Fruit fly (Drosophila melanogaster) whole organism, prepupa: ENCODE results near the gene CG5639.
A peak's percentile ranks its signal among the peaks of the same experiment; 100 is the strongest.

Experiments
- Blimp-1 ChIP-seq: fragments of 200-800 bp; sonication (Bioruptor generic); optimal IDR thresholded peaks from 3 replicates; lab custom pipeline; 2017; ENCODE audit warnings: missing biosample characterization, missing genetic modification characterization, mild to moderate bottlenecking, moderate library complexity, missing genetic modification reagents
- CG10631 ChIP-seq: fragments of 200-800 bp; sonication (Bioruptor generic); optimal IDR thresholded peaks from 2 replicates; lab custom pipeline; 2016; ENCODE audit warnings: missing biosample characterization, missing genetic modification characterization
- CG11294 ChIP-seq: fragments of 200-800 bp; sonication (Bioruptor generic); IDR thresholded peaks from 2 replicates; pipeline ENCODE4 v1.3.6; 2022; ENCODE audit warnings: missing biosample characterization, missing genetic modification characterization
- CG11902 ChIP-seq: fragments of 200-800 bp; sonication (Bioruptor generic); optimal IDR thresholded peaks from 3 replicates; lab custom pipeline; 2016; ENCODE audit warnings: missing biosample characterization, missing genetic modification characterization
- CG15336 ChIP-seq: fragments of 200-800 bp; sonication (Bioruptor generic); IDR thresholded peaks from 2 replicates; pipeline ENCODE4 v1.3.6; 2022; ENCODE audit warnings: missing biosample characterization, missing genetic modification characterization
- CG1621 ChIP-seq: fragments of 200-800 bp; sonication (Bioruptor generic); optimal IDR thresholded peaks from 3 replicates; lab custom pipeline; 2018; ENCODE audit warnings: missing biosample characterization, mild to moderate bottlenecking, missing genetic modification characterization
- CG16779 ChIP-seq: fragments of 200-800 bp; sonication (Bioruptor generic); optimal IDR thresholded peaks from 3 replicates; lab custom pipeline; 2017; ENCODE audit warnings: missing biosample characterization, mild to moderate bottlenecking, missing genetic modification characterization
- CG3032 ChIP-seq: fragments of 200-800 bp; optimal IDR thresholded peaks from 2 replicates; lab custom pipeline; 2019; ENCODE audit warnings: missing biosample characterization, mild to moderate bottlenecking, missing genetic modification characterization, moderate library complexity
- CG31627 ChIP-seq: fragments of 200-800 bp; sonication (Bioruptor generic); optimal IDR thresholded peaks from 3 replicates; lab custom pipeline; 2016; ENCODE audit warnings: missing biosample characterization, missing genetic modification characterization
- CG32006 ChIP-seq: fragments of 200-800 bp; sonication (Bioruptor generic); optimal IDR thresholded peaks from 3 replicates; lab custom pipeline; 2017; ENCODE audit warnings: missing biosample characterization, mild to moderate bottlenecking, missing genetic modification characterization
- CG34406 ChIP-seq: fragments of 200-800 bp; sonication (Bioruptor generic); optimal IDR thresholded peaks from 3 replicates; lab custom pipeline; 2016; ENCODE audit warnings: missing biosample characterization, missing genetic modification characterization
- CG3919 ChIP-seq: fragments of 200-800 bp; sonication (Bioruptor generic); optimal IDR thresholded peaks from 3 replicates; lab custom pipeline; 2016; ENCODE audit warnings: missing biosample characterization, missing genetic modification characterization
- CG6276 ChIP-seq: fragments of 200-800 bp; sonication (Bioruptor generic); optimal IDR thresholded peaks from 2 replicates; lab custom pipeline; 2017; ENCODE audit warnings: missing biosample characterization, mild to moderate bottlenecking, missing genetic modification characterization
- CG6808 ChIP-seq: fragments of 200-800 bp; sonication (Bioruptor generic); optimal IDR thresholded peaks from 3 replicates; lab custom pipeline; 2017; ENCODE audit warnings: missing biosample characterization, missing genetic modification characterization, mild to moderate bottlenecking, moderate library complexity, missing genetic modification reagents
- CG7368 ChIP-seq: fragments of 200-800 bp; sonication (Bioruptor generic); optimal IDR thresholded peaks from 3 replicates; lab custom pipeline; 2016; ENCODE audit warnings: missing biosample characterization, missing genetic modification characterization
- CG8119 ChIP-seq: fragments of 200-800 bp; sonication (Bioruptor generic); IDR thresholded peaks from 3 replicates; pipeline ENCODE4 v1.3.6; 2022; ENCODE audit warnings: missing biosample characterization, missing genetic modification characterization
- Eip78C ChIP-seq: fragments of 200-800 bp; sonication (Bioruptor generic); peaks from one replicate; lab custom pipeline; 2016; ENCODE audit warnings: missing biosample characterization, missing genetic modification characterization
- Eip93F ChIP-seq: fragments of 200-800 bp; sonication (Bioruptor generic); optimal IDR thresholded peaks from 2 replicates; lab custom pipeline; 2016; ENCODE audit warnings: missing biosample characterization, mild to moderate bottlenecking, missing genetic modification characterization
- Ets21C ChIP-seq: fragments of 200-800 bp; sonication (Bioruptor generic); optimal IDR thresholded peaks from 3 replicates; lab custom pipeline; 2016; ENCODE audit warnings: missing biosample characterization, missing genetic modification characterization
- Ets96B ChIP-seq: fragments of 200-800 bp; optimal IDR thresholded peaks from 2 replicates; lab custom pipeline; 2019; ENCODE audit warnings: missing biosample characterization, mild to moderate bottlenecking, missing genetic modification characterization, moderate library complexity
- Gug ChIP-seq: fragments of 200-800 bp; sonication (Bioruptor generic); IDR thresholded peaks from 2 replicates; pipeline ENCODE4 v1.3.6; 2022; ENCODE audit warnings: missing biosample characterization, missing genetic modification characterization
- Hr38 ChIP-seq: sonication (Bioruptor generic); optimal IDR thresholded peaks from 2 replicates; lab custom pipeline; 2016; ENCODE audit warnings: missing biosample characterization, missing genetic modification characterization
- Hr4 ChIP-seq: fragments of 200-800 bp; sonication (Bioruptor generic); optimal IDR thresholded peaks from 3 replicates; lab custom pipeline; 2016; ENCODE audit warnings: missing biosample characterization, missing genetic modification characterization
- Met ChIP-seq: fragments of 200-800 bp; sonication (Bioruptor generic); optimal IDR thresholded peaks from 3 replicates; lab custom pipeline; 2016; ENCODE audit warnings: missing biosample characterization, missing genetic modification characterization
- OdsH ChIP-seq: fragments of 200-800 bp; sonication (Bioruptor generic); optimal IDR thresholded peaks from 3 replicates; lab custom pipeline; 2016; ENCODE audit warnings: missing biosample characterization, missing genetic modification characterization
- Sox14 ChIP-seq: fragments of 200-800 bp; sonication (Bioruptor generic); optimal IDR thresholded peaks from 3 replicates; lab custom pipeline; 2016; ENCODE audit warnings: missing biosample characterization, missing genetic modification characterization
- acj6 ChIP-seq: fragments of 200-800 bp; sonication (Bioruptor generic); optimal IDR thresholded peaks from 3 replicates; lab custom pipeline; 2016; ENCODE audit warnings: missing biosample characterization, missing genetic modification characterization
- cyc ChIP-seq: fragments of 200-800 bp; sonication (Bioruptor generic); optimal IDR thresholded peaks from 3 replicates; lab custom pipeline; 2016; ENCODE audit warnings: missing biosample characterization, missing genetic modification characterization
- dac ChIP-seq: fragments of 200-800 bp; sonication (Bioruptor generic); optimal IDR thresholded peaks from 2 replicates; lab custom pipeline; 2017; ENCODE audit warnings: missing biosample characterization, mild to moderate bottlenecking, missing genetic modification characterization
- dsx ChIP-seq: fragments of 200-800 bp; optimal IDR thresholded peaks from 3 replicates; lab custom pipeline; 2019; ENCODE audit warnings: missing biosample characterization, mild to moderate bottlenecking, missing genetic modification characterization, moderate library complexity; ENCODE audit not compliant: poor library complexity, severe bottlenecking
- eg ChIP-seq: fragments of 200-800 bp; sonication (Bioruptor generic); IDR thresholded peaks from 3 replicates; pipeline ENCODE4 v1.3.6; 2022; ENCODE audit warnings: missing biosample characterization, missing genetic modification characterization
- fd59A ChIP-seq: fragments of 200-800 bp; sonication (Bioruptor generic); optimal IDR thresholded peaks from 2 replicates; lab custom pipeline; 2017; ENCODE audit warnings: missing biosample characterization, mild to moderate bottlenecking, missing genetic modification characterization, missing genetic modification reagents
- fd85E ChIP-seq: fragments of 200-800 bp; sonication (Bioruptor generic); optimal IDR thresholded peaks from 3 replicates; lab custom pipeline; 2016; ENCODE audit warnings: missing biosample characterization, missing genetic modification characterization
- fkh ChIP-seq: fragments of 200-800 bp; sonication (Bioruptor generic); optimal IDR thresholded peaks from 3 replicates; lab custom pipeline; 2017; ENCODE audit warnings: missing biosample characterization, mild to moderate bottlenecking, missing genetic modification characterization, moderate library complexity
- lz ChIP-seq: fragments of 200-800 bp; sonication (Bioruptor generic); optimal IDR thresholded peaks from 3 replicates; lab custom pipeline; 2016; ENCODE audit warnings: missing biosample characterization, missing genetic modification characterization
- net ChIP-seq: fragments of 200-800 bp; sonication (Bioruptor generic); optimal IDR thresholded peaks from 3 replicates; lab custom pipeline; 2016; ENCODE audit warnings: missing biosample characterization, missing genetic modification characterization
- pdm3 ChIP-seq: fragments of 200-800 bp; sonication (Bioruptor generic); optimal IDR thresholded peaks from 3 replicates; lab custom pipeline; 2016; ENCODE audit warnings: missing biosample characterization, missing genetic modification characterization
- salr ChIP-seq, 2 experiments: fragments of 200-800 bp; sonication (Bioruptor generic); optimal IDR thresholded peaks; 3 replicates each; lab custom pipeline; 2016 to 2018; ENCODE audit warnings: missing biosample characterization in 2 of 2, missing genetic modification characterization in 2 of 2, mild to moderate bottlenecking in 1 of 2
- spab ChIP-seq: fragments of 200-800 bp; sonication (Bioruptor generic); optimal IDR thresholded peaks from 2 replicates; lab custom pipeline; 2017; ENCODE audit warnings: missing biosample characterization, mild to moderate bottlenecking, missing genetic modification characterization, missing genetic modification reagents
- svp ChIP-seq: fragments of 200-800 bp; sonication (Bioruptor generic); peaks from one replicate; lab custom pipeline; 2016; ENCODE audit warnings: missing biosample characterization, missing genetic modification characterization
- topi ChIP-seq: fragments of 200-800 bp; sonication (Bioruptor generic); optimal IDR thresholded peaks from 3 replicates; lab custom pipeline; 2016; ENCODE audit warnings: missing biosample characterization, missing genetic modification characterization

Gene CG5639

DNA sequence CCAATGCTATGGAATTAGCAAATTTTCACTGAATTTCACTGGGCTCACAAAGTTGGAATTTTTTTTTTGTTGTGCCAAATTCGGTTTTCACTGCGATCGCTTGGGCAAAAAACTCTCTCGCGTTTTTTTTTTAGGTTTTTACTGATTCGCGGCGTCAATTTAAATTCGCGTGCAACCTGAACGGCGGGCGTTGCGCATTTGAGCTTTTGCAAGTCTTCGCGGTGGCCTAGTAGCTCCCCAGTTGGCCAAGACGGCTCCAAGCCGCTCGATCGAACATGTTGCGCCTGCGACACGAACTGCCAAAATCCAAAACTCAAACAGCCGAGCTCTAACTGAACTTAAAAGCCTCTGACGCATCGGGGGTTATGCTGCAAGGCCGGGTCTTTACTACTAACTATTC, at the start of gene CG5639:
TSS of gene CG5639 (minus strand) at position 152 of the 400 bp plus-strand sequence.
- no peak for TF ChIP-seq Ets21C (GFP tag; lab: Kevin White, UChicago)
- TF ChIP-seq CG16779 (tag; lab: Kevin White, UChicago), result no peak
- peak; percentile 22 for TF ChIP-seq Blimp-1
- TF ChIP-seq topi (GFP tag; lab: Kevin White, UChicago), result no peak
- peak; percentile 41 for TF ChIP-seq Eip78C (GFP tag; lab: Kevin White, UChicago)
- TF ChIP-seq eg (GFP tag; lab: Robert Waterston, UW), result 0 out of 3 replicates have a peak, but pooled peaks have one; percentile 26

DNA sequence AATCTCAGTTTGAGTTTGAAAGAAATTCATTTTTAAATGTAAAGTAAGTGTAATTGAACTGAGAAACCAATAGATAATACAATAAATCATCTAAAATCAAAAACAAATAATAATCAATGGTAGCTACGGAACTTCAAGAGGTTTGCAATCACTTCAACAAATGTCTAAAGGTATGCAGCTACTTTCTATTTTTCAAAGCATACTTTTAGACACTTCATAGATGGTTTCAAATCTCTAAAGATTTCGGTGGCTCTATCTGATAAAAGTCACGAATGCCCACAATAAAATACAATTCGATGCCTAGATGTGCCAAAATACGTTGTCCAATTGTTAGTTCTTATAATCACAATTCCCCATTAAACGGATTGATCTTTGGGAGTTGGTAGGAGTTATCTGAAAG, 47.1 kb upstream of the CG5639 start:
- no peak for TF ChIP-seq OdsH (GFP tag; lab: Kevin White, UChicago)
- TF ChIP-seq CG3919 (GFP tag; lab: Kevin White, UChicago), result no peak
- TF ChIP-seq CG10631 (GFP tag; lab: Kevin White, UChicago), result no peak

DNA sequence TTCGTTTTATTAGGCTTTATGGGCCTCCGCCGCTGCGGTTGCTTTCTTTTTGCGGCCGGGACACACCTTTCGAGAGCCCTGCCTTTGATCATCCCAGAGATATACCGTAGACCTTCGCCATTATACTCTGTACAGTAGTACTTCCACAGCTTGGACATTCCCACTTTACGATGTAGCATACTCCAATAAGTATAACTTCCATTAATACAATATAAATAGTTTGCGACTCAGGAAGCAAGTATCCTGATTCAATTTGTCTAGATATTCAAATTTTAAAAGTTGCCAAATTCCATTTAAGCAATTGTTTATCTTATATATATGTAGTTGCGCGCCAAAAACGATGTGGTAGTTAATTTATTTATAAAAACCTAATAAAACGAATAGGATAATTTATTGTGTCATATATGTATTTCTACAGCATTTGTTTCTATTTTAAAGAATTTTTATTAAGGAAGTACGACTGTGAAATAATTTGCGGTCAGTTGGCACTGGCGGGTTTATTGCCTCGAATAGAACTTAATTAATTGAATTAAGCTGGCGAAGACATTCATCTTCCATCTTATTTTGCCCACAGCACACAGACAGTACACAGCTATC, 41.4 kb upstream of the CG5639 start:
- peak; percentile 85 for TF ChIP-seq Eip78C (GFP tag; lab: Kevin White, UChicago)
- peak; percentile 58 for TF ChIP-seq svp
- peak; percentile 9 for TF ChIP-seq topi (GFP tag; lab: Kevin White, UChicago)
- no peak for TF ChIP-seq CG8119 (GFP tag; lab: Robert Waterston, UW)
- TF ChIP-seq Met (GFP tag; lab: Kevin White, UChicago), result peak; percentile 6
- TF ChIP-seq pdm3 (GFP tag; lab: Kevin White, UChicago), result peak; percentile 11
- TF ChIP-seq dac, result no peak

DNA sequence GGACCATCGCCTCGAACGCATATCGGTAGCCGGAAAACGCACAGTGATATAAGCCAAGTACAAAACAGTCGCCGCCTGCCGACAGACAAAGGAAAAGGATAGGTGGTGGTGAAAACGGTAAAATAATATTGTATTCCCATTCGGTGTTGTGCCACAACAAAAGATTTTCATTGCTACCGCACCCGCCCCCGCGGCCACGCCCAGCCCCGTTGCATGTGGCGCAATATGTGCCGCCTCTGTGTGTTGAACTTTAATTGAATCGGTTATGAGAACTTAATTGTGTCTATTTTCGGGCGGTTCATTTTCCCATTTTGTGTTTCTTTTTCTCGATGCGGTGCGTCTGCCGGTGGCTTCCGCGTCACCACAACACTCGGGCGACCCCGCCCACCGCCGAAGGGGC, 40.8 kb upstream of the CG5639 start:
- no peak for TF ChIP-seq Eip93F (GFP tag; lab: Kevin White, UChicago)
- no peak for TF ChIP-seq CG15336
- no peak for TF ChIP-seq CG31627 (GFP tag; lab: Kevin White, UChicago)
- TF ChIP-seq CG3032 (tag; lab: Kevin White, UChicago), result no peak
- TF ChIP-seq lz, result no peak
- TF ChIP-seq CG34406 (GFP tag; lab: Kevin White, UChicago), result no peak
- TF ChIP-seq OdsH (GFP tag; lab: Kevin White, UChicago), result no peak
- TF ChIP-seq Blimp-1, result no peak

DNA sequence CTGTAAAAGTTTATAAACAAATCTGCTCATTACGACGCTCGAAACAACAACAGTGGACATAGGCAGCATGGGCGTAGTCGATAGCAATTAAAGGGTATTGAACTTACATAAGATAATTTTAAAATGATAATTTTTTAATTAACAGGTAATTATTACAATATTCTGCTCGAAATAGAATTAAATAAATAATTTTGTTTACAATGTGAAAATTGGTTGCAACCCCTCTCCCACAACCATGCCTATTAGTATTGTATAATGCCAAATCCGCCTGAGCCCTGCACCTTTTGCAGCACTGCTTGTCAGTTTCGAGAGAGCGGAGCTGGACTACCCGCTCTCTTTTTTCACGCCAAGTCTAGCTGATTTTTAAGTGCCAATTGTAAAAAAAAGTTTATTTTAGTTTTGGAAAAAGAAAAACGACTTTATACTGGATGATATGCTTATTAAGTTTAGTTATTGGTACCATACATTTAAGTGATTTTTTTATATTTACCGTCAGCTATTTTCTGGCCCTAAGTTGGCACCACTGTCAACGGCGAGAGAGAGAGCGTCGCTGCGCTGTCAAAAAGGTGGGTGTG, 40.2 kb upstream of the CG5639 start, which contains the start of the genes CG5611 and Mtl:
TSS of gene CG5611 (minus strand) at position 51 of the 575 bp plus-strand sequence.
TSS of gene Mtl (plus strand) at position 403 of the 575 bp plus-strand sequence.
- peak; percentile 99 for TF ChIP-seq salr (GFP tag; optimal IDR thresholded peaks at IDR 0.05; lab: Kevin White, UChicago)
- peak; percentile 100 for TF ChIP-seq CG10631 (GFP tag; lab: Kevin White, UChicago)
- TF ChIP-seq CG11902 (GFP tag; lab: Kevin White, UChicago), result peak; percentile 99
- TF ChIP-seq CG1621, result peak; percentile 99
- peak; percentile 99 for TF ChIP-seq CG6276 (GFP tag; lab: Kevin White, UChicago)
- TF ChIP-seq CG6808 (GFP tag; lab: Kevin White, UChicago), result peak; percentile 98
- TF ChIP-seq dsx, result peak; percentile 99
- peak; percentile 100 for TF ChIP-seq Gug (GFP tag; lab: Robert Waterston, UW)
- peak; percentile 99 for TF ChIP-seq topi (GFP tag; lab: Kevin White, UChicago)
- peak; percentile 99 for TF ChIP-seq net (GFP tag; lab: Kevin White, UChicago)
- TF ChIP-seq fkh, result peak; percentile 98
- TF ChIP-seq Eip78C (GFP tag; lab: Kevin White, UChicago), result peak; percentile 100
- peak; percentile 100 for TF ChIP-seq acj6
- TF ChIP-seq Hr4 (GFP tag; lab: Kevin White, UChicago), result peak; percentile 99
- TF ChIP-seq CG11294 (GFP tag; lab: Robert Waterston, UW), result peak; percentile 100
- peak; percentile 57 for TF ChIP-seq Hr38 (GFP tag; lab: Kevin White, UChicago)
- peak; percentile 100 for TF ChIP-seq svp
- peak; percentile 100 for TF ChIP-seq CG32006
- TF ChIP-seq OdsH (GFP tag; lab: Kevin White, UChicago), result peak; percentile 100
- peak; percentile 99 for TF ChIP-seq Sox14 (GFP tag; lab: Kevin White, UChicago)
- peak; percentile 99 for TF ChIP-seq spab
- TF ChIP-seq Eip93F (GFP tag; lab: Kevin White, UChicago), result peak; percentile 98
- peak; percentile 97 for TF ChIP-seq fd85E (GFP tag; lab: Kevin White, UChicago)
- TF ChIP-seq pdm3 (GFP tag; lab: Kevin White, UChicago), result peak; percentile 99
- peak; percentile 100 for TF ChIP-seq CG8119 (GFP tag; lab: Robert Waterston, UW)
- peak; percentile 99 for TF ChIP-seq cyc (GFP tag; lab: Kevin White, UChicago)
- TF ChIP-seq Blimp-1, result peak; percentile 97
- TF ChIP-seq CG31627 (GFP tag; lab: Kevin White, UChicago), result peak; percentile 99
- TF ChIP-seq CG7368 (GFP tag; lab: Kevin White, UChicago), result peak; percentile 99
- TF ChIP-seq Ets96B (tag; lab: Kevin White, UChicago), result peak; percentile 100
- peak; percentile 99 for TF ChIP-seq fd59A (GFP tag; lab: Kevin White, UChicago)
